Worm (Caenorhabditis elegans): ENCODE data around the gene F41E7.7.

DNA sequence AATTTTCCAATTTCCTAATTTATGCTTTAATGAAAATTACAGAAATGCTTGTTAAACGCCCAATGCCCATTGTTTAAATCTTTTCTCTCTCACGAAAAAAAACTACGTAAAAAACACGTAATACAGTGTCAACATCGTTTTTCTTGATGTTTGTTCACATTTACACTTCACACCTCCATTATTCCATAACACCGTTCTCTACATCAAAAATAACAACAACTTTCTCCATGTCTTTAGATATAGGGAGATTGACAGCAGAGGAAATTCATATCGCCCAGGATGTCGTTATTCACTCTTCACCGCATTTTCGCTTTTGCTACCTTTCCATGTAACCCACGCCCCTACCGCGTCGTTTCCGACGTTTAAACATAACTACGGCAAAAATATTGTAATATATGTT, 50.5 kb downstream of the F41E7.7 start, which contains the start of gene efhc-1:
- TF ChIP-seq him-1 (tag; optimal IDR thresholded peaks at IDR 0.05) = no peak
- no peak for TF ChIP-seq dao-5 (tag; optimal IDR thresholded peaks at IDR 0.05)

All from whole organism, L4/young adult.